Fruit fly (Drosophila melanogaster): ENCODE results near the gene Zasp66.

The Zasp66 gene

dm6 chr3L:8648836-8649235 lies 24.7 kb downstream of the Zasp66 start, which contains the start of gene Arr2:
TSS of gene Arr2 (minus strand) at chr3L:8648936.
- TF ChIP-seq CG8478 (optimal IDR thresholded peaks at IDR 0.05) (no peak), usp (GFP tag; optimal IDR thresholded peaks at IDR 0.05) (no peak), pan (optimal IDR thresholded peaks at IDR 0.05) (no peak), EcR (GFP tag; optimal IDR thresholded peaks at IDR 0.05) (no peak), psq (optimal IDR thresholded peaks at IDR 0.05) (no peak), Dll (optimal IDR thresholded peaks at IDR 0.05) (no peak)

- no peak for TF ChIP-seq psq (optimal IDR thresholded peaks at IDR 0.05)
- no peak for TF ChIP-seq EcR (GFP tag; optimal IDR thresholded peaks at IDR 0.05)
- TF ChIP-seq usp (GFP tag; optimal IDR thresholded peaks at IDR 0.05), result no peak
- no peak for TF ChIP-seq CG8478 (optimal IDR thresholded peaks at IDR 0.05)
Measured at dm6 chr3L:8651876-8652571, 27.9 kb downstream of the Zasp66 start.

dm6 chr3L:8652572-8652977 lies 28.4 kb downstream of the Zasp66 start:
- TF ChIP-seq usp (GFP tag; optimal IDR thresholded peaks at IDR 0.05), result no peak
- peak; percentile 11 for TF ChIP-seq Dll (optimal IDR thresholded peaks at IDR 0.05)

dm6 chr3L:8653572-8653971 lies 29.4 kb downstream of the Zasp66 start:
- TF ChIP-seq Dll (optimal IDR thresholded peaks at IDR 0.05), result no peak
- TF ChIP-seq psq (optimal IDR thresholded peaks at IDR 0.05), result no peak
- TF ChIP-seq usp (GFP tag; optimal IDR thresholded peaks at IDR 0.05), result no peak
- no peak for TF ChIP-seq pan (optimal IDR thresholded peaks at IDR 0.05)
- no peak for TF ChIP-seq EcR (GFP tag; optimal IDR thresholded peaks at IDR 0.05)
- TF ChIP-seq CG8478 (optimal IDR thresholded peaks at IDR 0.05), result no peak

- no peak for TF ChIP-seq Dll (optimal IDR thresholded peaks at IDR 0.05)
- TF ChIP-seq usp (GFP tag; optimal IDR thresholded peaks at IDR 0.05), result no peak
- no peak for TF ChIP-seq CG8478 (optimal IDR thresholded peaks at IDR 0.05)
- TF ChIP-seq pan (optimal IDR thresholded peaks at IDR 0.05), result no peak
- TF ChIP-seq psq (optimal IDR thresholded peaks at IDR 0.05), result no peak
- no peak for TF ChIP-seq EcR (GFP tag; optimal IDR thresholded peaks at IDR 0.05)
Measured at dm6 chr3L:8655217-8655896, 31.2 kb downstream of the Zasp66 start.

- no peak for TF ChIP-seq EcR (GFP tag; optimal IDR thresholded peaks at IDR 0.05)
- no peak for TF ChIP-seq CG8478 (optimal IDR thresholded peaks at IDR 0.05)
- no peak for TF ChIP-seq usp (GFP tag; optimal IDR thresholded peaks at IDR 0.05)
- no peak for TF ChIP-seq pan (optimal IDR thresholded peaks at IDR 0.05)
- no peak for TF ChIP-seq psq (optimal IDR thresholded peaks at IDR 0.05)
- TF ChIP-seq Dll (optimal IDR thresholded peaks at IDR 0.05), result no peak
Measured at dm6 chr3L:8656725-8657428, 32.7 kb downstream of the Zasp66 start.

dm6 chr3L:8657429-8657754 lies 33.2 kb downstream of the Zasp66 start:
- TF ChIP-seq usp (GFP tag; optimal IDR thresholded peaks at IDR 0.05) (no peak), pan (optimal IDR thresholded peaks at IDR 0.05) (no peak), Dll (optimal IDR thresholded peaks at IDR 0.05) (no peak), CG8478 (optimal IDR thresholded peaks at IDR 0.05) (no peak), psq (optimal IDR thresholded peaks at IDR 0.05) (no peak), EcR (GFP tag; optimal IDR thresholded peaks at IDR 0.05) (no peak)

dm6 chr3L:8657787-8658186 lies 33.6 kb downstream of the Zasp66 start:
- TF ChIP-seq EcR (GFP tag; optimal IDR thresholded peaks at IDR 0.05), result no peak
- no peak for TF ChIP-seq Dll (optimal IDR thresholded peaks at IDR 0.05)
- TF ChIP-seq pan (optimal IDR thresholded peaks at IDR 0.05), result no peak
- TF ChIP-seq psq (optimal IDR thresholded peaks at IDR 0.05), result no peak
- no peak for TF ChIP-seq usp (GFP tag; optimal IDR thresholded peaks at IDR 0.05)
- no peak for TF ChIP-seq CG8478 (optimal IDR thresholded peaks at IDR 0.05)

- no peak for TF ChIP-seq Dll (optimal IDR thresholded peaks at IDR 0.05)
- no peak for TF ChIP-seq psq (optimal IDR thresholded peaks at IDR 0.05)
- no peak for TF ChIP-seq EcR (GFP tag; optimal IDR thresholded peaks at IDR 0.05)
- TF ChIP-seq pan (optimal IDR thresholded peaks at IDR 0.05), result no peak
- TF ChIP-seq usp (GFP tag; optimal IDR thresholded peaks at IDR 0.05), result no peak
Measured at dm6 chr3L:8659601-8660000, 35.4 kb downstream of the Zasp66 start.

dm6 chr3L:8660800-8661199 lies 36.6 kb downstream of the Zasp66 start:
- TF ChIP-seq EcR (GFP tag; optimal IDR thresholded peaks at IDR 0.05) (no peak), pan (optimal IDR thresholded peaks at IDR 0.05) (no peak), CG8478 (optimal IDR thresholded peaks at IDR 0.05) (no peak), usp (GFP tag; optimal IDR thresholded peaks at IDR 0.05) (no peak)

dm6 chr3L:8661793-8662669 lies 37.9 kb downstream of the Zasp66 start:
- no peak for TF ChIP-seq CG8478 (optimal IDR thresholded peaks at IDR 0.05)
- TF ChIP-seq pan (optimal IDR thresholded peaks at IDR 0.05), result no peak
- TF ChIP-seq usp (GFP tag; optimal IDR thresholded peaks at IDR 0.05), result no peak
- TF ChIP-seq psq (optimal IDR thresholded peaks at IDR 0.05), result no peak
- no peak for TF ChIP-seq Dll (optimal IDR thresholded peaks at IDR 0.05)
- no peak for TF ChIP-seq EcR (GFP tag; optimal IDR thresholded peaks at IDR 0.05)
